Worm (Caenorhabditis elegans) whole organism, young adult: ENCODE data around the gene pqn-25.
A peak's percentile ranks its signal among the peaks of the same experiment; 100 is the strongest.

Experiments used
- B0035.1 ChIP-seq: sonication (generic microtip); optimal IDR thresholded peaks from 2 replicates; lab custom pipeline; 2016; ENCODE audit warnings: missing genetic modification characterization, mild to moderate bottlenecking, missing compliant biosample characterization, missing genotype, missing genetic modification reagents
- B0336.3 ChIP-seq: fragments of 200-800 bp; sonication (Bioruptor generic); IDR thresholded peaks from 2 replicates; pipeline ENCODE4 v1.3.6; 2022; ENCODE audit warnings: missing genetic modification characterization, missing compliant biosample characterization
- F23B12.7 ChIP-seq: sonication (generic microtip); optimal IDR thresholded peaks from 2 replicates; lab custom pipeline; 2017; ENCODE audit warnings: missing genetic modification characterization, mild to moderate bottlenecking, missing compliant biosample characterization, antibody characterized with exemption, moderate library complexity; ENCODE audit not compliant: insufficient read depth
- F37B4.10 ChIP-seq: fragments of 200-800 bp; sonication (Bioruptor generic); IDR thresholded peaks from 2 replicates; pipeline ENCODE4 v1.3.6; 2022; ENCODE audit warnings: missing genetic modification characterization, missing compliant biosample characterization
- T26A5.8 ChIP-seq: sonication (generic microtip); optimal IDR thresholded peaks from 2 replicates; lab custom pipeline; 2016; ENCODE audit warnings: missing genetic modification characterization, missing compliant biosample characterization
- Y53G8AR.9 ChIP-seq: fragments of 200-800 bp; sonication (Bioruptor generic); conservative IDR thresholded peaks from 2 replicates; pipeline ENCODE4 v1.3.6; 2022; ENCODE audit warnings: missing genetic modification reagents, missing genetic modification characterization, missing compliant biosample characterization
- Y56A3A.18 ChIP-seq: fragments of 200-800 bp; sonication (Bioruptor generic); IDR thresholded peaks from 2 replicates; pipeline ENCODE4 v1.3.6; 2022; ENCODE audit warnings: missing genetic modification reagents, missing genetic modification characterization, missing compliant biosample characterization
- athp-1 ChIP-seq: sonication (generic microtip); optimal IDR thresholded peaks from 2 replicates; lab custom pipeline; 2017; ENCODE audit warnings: mild to moderate bottlenecking, missing genetic modification characterization, missing compliant biosample characterization
- ccch-3 ChIP-seq: fragments of 200-800 bp; sonication (Bioruptor generic); optimal IDR thresholded peaks from 2 replicates; lab custom pipeline; 2018; ENCODE audit warnings: mild to moderate bottlenecking, missing genetic modification characterization, missing compliant biosample characterization
- cebp-1 ChIP-seq, 2 experiments: fragments of 200-800 bp in 1 of 2; sonication (Bioruptor generic) in 1 of 2; sonication (generic microtip) in 1 of 2; IDR thresholded peaks in 1 of 2; optimal IDR thresholded peaks in 1 of 2; 2 replicates each; pipeline versions ENCODE4 v1.3.6 to Lab custom; 2017 to 2022; ENCODE audit warnings: missing compliant biosample characterization in 2 of 2, missing genetic modification characterization in 2 of 2, mild to moderate bottlenecking in 1 of 2, missing genetic modification reagents in 1 of 2, moderate library complexity in 1 of 2
- dpff-1 ChIP-seq: sonication (generic microtip); optimal IDR thresholded peaks from 2 replicates; lab custom pipeline; 2017; ENCODE audit warnings: mild to moderate bottlenecking, missing genetic modification characterization, missing compliant biosample characterization
- dpl-1 ChIP-seq: fragments of 150-350 bp; optimal IDR thresholded peaks from 2 replicates; lab custom pipeline; 2014; ENCODE audit warnings: missing biosample characterization, missing genetic modification reagents, missing genetic modification characterization
- egl-18 ChIP-seq: fragments of 200-800 bp; sonication (Bioruptor generic); IDR thresholded peaks from 2 replicates; pipeline ENCODE4 v1.3.6; 2022; ENCODE audit warnings: missing genetic modification reagents, missing genetic modification characterization, missing compliant biosample characterization
- egl-44 ChIP-seq: fragments of 200-800 bp; sonication (Bioruptor generic); IDR thresholded peaks from 2 replicates; pipeline ENCODE4 v1.3.6; 2022; ENCODE audit warnings: missing genetic modification reagents, missing genetic modification characterization, missing compliant biosample characterization
- him-1 ChIP-seq: sonication (generic microtip); optimal IDR thresholded peaks from 2 replicates; lab custom pipeline; 2016; ENCODE audit warnings: missing genotype, missing genetic modification reagents, missing genetic modification characterization, missing compliant biosample characterization
- hlh-26 ChIP-seq: fragments of 200-800 bp; sonication (Bioruptor generic); conservative IDR thresholded peaks from 2 replicates; pipeline ENCODE4 v1.3.6; 2022; ENCODE audit warnings: missing genetic modification reagents, missing genetic modification characterization, missing compliant biosample characterization
- hrde-1 ChIP-seq: sonication (generic microtip); optimal IDR thresholded peaks from 2 replicates; lab custom pipeline; 2016; ENCODE audit warnings: missing genetic modification characterization, mild to moderate bottlenecking, missing compliant biosample characterization, moderate library complexity, missing genotype, missing genetic modification reagents, borderline replicate concordance
- lin-35 ChIP-seq, 3 experiments: fragments of 150-350 bp in 2 of 3; sonication (generic microtip) in 1 of 3; optimal IDR thresholded peaks; 2 replicates each; lab custom pipeline; 2014 to 2018; ENCODE audit warnings: missing biosample characterization in 3 of 3, missing genetic modification characterization in 3 of 3, missing genetic modification reagents in 3 of 3
- lin-40 ChIP-seq: sonication (generic microtip); optimal IDR thresholded peaks from 2 replicates; lab custom pipeline; 2016; ENCODE audit warnings: missing genetic modification characterization, mild to moderate bottlenecking, missing compliant biosample characterization, missing genotype, missing genetic modification reagents
- madf-3 ChIP-seq: fragments of 200-800 bp; sonication (Bioruptor generic); IDR thresholded peaks from 2 replicates; pipeline ENCODE4 v1.3.6; 2022; ENCODE audit warnings: missing genetic modification reagents, missing genetic modification characterization, missing compliant biosample characterization
- nfya-1 ChIP-seq: sonication (generic microtip); optimal IDR thresholded peaks from 2 replicates; lab custom pipeline; 2017; ENCODE audit warnings: antibody characterized with exemption, missing compliant biosample characterization, missing genetic modification characterization, borderline replicate concordance; ENCODE audit not compliant: insufficient read depth
- nfyb-1 ChIP-seq: fragments of 200-800 bp; sonication (Bioruptor generic); IDR thresholded peaks from 2 replicates; pipeline ENCODE4 v1.3.6; 2022; ENCODE audit warnings: missing genetic modification reagents, missing genetic modification characterization, missing compliant biosample characterization
- nhr-80 ChIP-seq: sonication (generic microtip); optimal IDR thresholded peaks from 2 replicates; lab custom pipeline; 2016; ENCODE audit warnings: missing genetic modification characterization, missing compliant biosample characterization
- nhr-90 ChIP-seq: sonication (generic microtip); optimal IDR thresholded peaks from 2 replicates; lab custom pipeline; 2016; ENCODE audit warnings: missing genotype, mild to moderate bottlenecking, missing genetic modification characterization, missing compliant biosample characterization
- rcor-1 ChIP-seq: fragments of 200-800 bp; sonication (Bioruptor generic); IDR thresholded peaks from 2 replicates; pipeline ENCODE4 v1.3.6; 2022; ENCODE audit warnings: missing genetic modification reagents, missing genetic modification characterization, missing compliant biosample characterization
- rec-8 ChIP-seq, 2 experiments: sonication (generic microtip); optimal IDR thresholded peaks; 2 replicates each; lab custom pipeline; 2016; ENCODE audit warnings: mild to moderate bottlenecking in 2 of 2, missing genetic modification characterization in 2 of 2, missing genetic modification reagents in 2 of 2, missing genotype in 2 of 2, missing biosample characterization in 1 of 2, missing compliant biosample characterization in 1 of 2, moderate library complexity in 1 of 2
- rpc-1 ChIP-seq, 2 experiments: fragments of 150-350 bp in 1 of 2; sonication (generic microtip) in 1 of 2; optimal IDR thresholded peaks; 2 replicates each; lab custom pipeline; 2014 to 2018; ENCODE audit warnings: missing biosample characterization in 1 of 2, missing genetic modification characterization in 1 of 2, missing genetic modification reagents in 1 of 2, missing genotype in 1 of 2
- snpc-1.3 ChIP-seq: sonication (generic microtip); optimal IDR thresholded peaks from 2 replicates; lab custom pipeline; 2017; ENCODE audit warnings: missing genetic modification characterization, mild to moderate bottlenecking, missing compliant biosample characterization, antibody characterized with exemption, moderate library complexity, missing genotype, missing genetic modification reagents; ENCODE audit not compliant: insufficient read depth
- tbx-9 ChIP-seq: sonication (generic microtip); optimal IDR thresholded peaks from 2 replicates; lab custom pipeline; 2016; ENCODE audit warnings: borderline replicate concordance, missing genetic modification characterization, inconsistent platforms, missing compliant biosample characterization
- unc-130 ChIP-seq: sonication (generic microtip); optimal IDR thresholded peaks from 2 replicates; lab custom pipeline; 2016; ENCODE audit warnings: missing genetic modification reagents, missing genetic modification characterization, missing compliant biosample characterization
- zfh-2 ChIP-seq: fragments of 200-800 bp; sonication (Bioruptor generic); conservative IDR thresholded peaks from 2 replicates; pipeline ENCODE4 v1.3.6; 2022; ENCODE audit warnings: missing genetic modification reagents, missing genetic modification characterization, missing compliant biosample characterization
- ztf-22 ChIP-seq: fragments of 200-800 bp; sonication (Bioruptor generic); optimal IDR thresholded peaks from 2 replicates; lab custom pipeline; 2018; ENCODE audit warnings: mild to moderate bottlenecking, missing genetic modification characterization, moderate library complexity, missing compliant biosample characterization
- ztf-28 ChIP-seq: fragments of 200-800 bp; sonication (Bioruptor generic); IDR thresholded peaks from 2 replicates; pipeline ENCODE4 v1.3.6; 2022; ENCODE audit warnings: missing genetic modification reagents, missing genetic modification characterization, missing compliant biosample characterization
- ztf-3 ChIP-seq: fragments of 200-800 bp; sonication (Bioruptor generic); optimal IDR thresholded peaks from 2 replicates; lab custom pipeline; 2018; ENCODE audit warnings: mild to moderate bottlenecking, missing genetic modification characterization, missing compliant biosample characterization

pqn-25 gene

DNA sequence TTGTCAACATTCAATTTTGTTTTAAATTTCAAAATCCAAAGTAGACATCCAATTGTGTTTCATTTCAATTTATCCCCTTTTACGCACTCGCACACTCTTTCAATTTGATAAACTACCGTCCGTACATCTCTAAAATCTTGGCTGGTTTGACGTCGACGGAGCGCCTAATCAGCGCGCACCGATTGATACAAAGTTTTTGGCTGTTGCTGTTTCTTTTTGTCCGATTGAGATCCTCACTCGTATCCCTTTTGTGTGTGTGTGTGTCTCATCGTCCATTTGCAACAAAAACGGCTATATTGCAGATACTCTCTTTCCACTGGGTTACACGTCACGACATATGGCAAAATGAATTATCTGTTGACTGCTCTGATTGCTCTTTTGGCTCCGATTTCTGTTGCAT lies 38.2 kb downstream of the pqn-25 start, which contains the start of gene lon-1:
Gene lon-1, plus strand, starts transcription at position 301 of the 400 bp plus-strand sequence.
- no peak for TF ChIP-seq B0336.3 (GFP tag; lab: Robert Waterston, UW)
- TF ChIP-seq nhr-80 = no peak
- no peak for TF ChIP-seq him-1
- TF ChIP-seq T26A5.8 = no peak
- no peak for TF ChIP-seq cebp-1 (GFP tag; IDR thresholded peaks at IDR 0.05; lab: Robert Waterston, UW)
- TF ChIP-seq cebp-1 (tag; optimal IDR thresholded peaks at IDR 0.05; lab: Kevin White, UChicago) = no peak
- TF ChIP-seq hrde-1 = no peak
- TF ChIP-seq tbx-9 (tag; lab: Kevin White, UChicago) = no peak
- no peak for TF ChIP-seq madf-3 (GFP tag; lab: Robert Waterston, UW)
- no peak for TF ChIP-seq unc-130 (GFP tag; lab: Kevin White, UChicago)
- TF ChIP-seq nhr-90 (tag; lab: Kevin White, UChicago) = no peak
- no peak for TF ChIP-seq egl-18 (GFP tag; lab: Robert Waterston, UW)
- TF ChIP-seq F23B12.7 (tag; lab: Kevin White, UChicago) = no peak
- TF ChIP-seq dpff-1 = no peak
- no peak for TF ChIP-seq nfya-1 (tag; lab: Kevin White, UChicago)
- no peak for TF ChIP-seq ccch-3 (GFP tag; lab: Kevin White, UChicago)
- no peak for TF ChIP-seq ztf-28 (GFP tag; lab: Robert Waterston, UW)
- TF ChIP-seq hlh-26 (GFP tag; lab: Robert Waterston, UW) = no peak

DNA sequence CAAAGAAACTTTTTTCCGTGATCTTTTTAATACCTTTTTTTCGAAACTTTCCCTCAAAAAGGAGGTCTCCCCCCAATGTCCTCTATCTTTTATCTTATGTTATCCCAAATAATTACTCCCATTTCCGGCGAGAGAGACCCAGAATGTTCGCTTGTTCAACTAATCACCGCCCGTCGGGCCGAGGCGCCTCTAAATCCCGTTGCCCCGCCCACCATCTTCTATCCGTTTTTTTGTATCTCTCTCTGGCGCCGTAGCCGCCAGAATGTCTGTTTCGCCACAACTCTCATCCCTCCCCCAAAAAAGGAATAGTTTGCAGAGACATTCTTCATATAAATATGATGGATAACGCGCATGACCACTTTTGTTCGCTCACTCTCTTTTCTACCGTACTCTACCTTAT lies 39.7 kb downstream of the pqn-25 start:
- no peak for TF ChIP-seq rec-8 (tag; optimal IDR thresholded peaks at IDR 0.05; lab: Kevin White, UChicago)
- TF ChIP-seq ztf-22 (GFP tag; lab: Kevin White, UChicago) = no peak
- TF ChIP-seq zfh-2 (GFP tag; lab: Robert Waterston, UW) = 0 out of 2 replicates have a peak, but pooled peaks have one; percentile 18
- TF ChIP-seq, all 124 proteins: peak for 1

DNA sequence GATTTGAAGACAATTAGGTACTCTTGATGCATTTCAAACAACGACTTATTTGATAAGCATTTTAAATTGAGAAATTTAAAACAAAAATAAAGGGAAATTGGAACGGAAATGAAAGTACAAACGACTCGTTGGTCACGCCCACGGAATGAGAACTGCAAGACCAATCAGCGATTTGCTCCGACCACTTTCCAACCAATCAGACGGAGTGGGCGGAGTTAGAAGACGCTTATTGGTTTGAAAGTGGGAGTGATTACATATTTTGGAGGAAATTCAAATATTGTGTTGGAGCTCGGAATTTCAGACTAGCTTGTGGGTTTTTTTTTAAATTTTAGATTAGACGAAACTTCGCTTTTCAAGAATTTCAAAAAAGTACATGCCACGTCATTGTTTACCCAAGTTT lies 43.3 kb downstream of the pqn-25 start:
- TF ChIP-seq egl-44 (GFP tag; lab: Robert Waterston, UW) (no peak), nfyb-1 (GFP tag; lab: Robert Waterston, UW) (peak; percentile 72; the same call in 1 of the 2 replicates), Y56A3A.18 (no peak), hlh-26 (GFP tag; lab: Robert Waterston, UW) (no peak), F37B4.10 (GFP tag; lab: Robert Waterston, UW) (no peak)
- TF ChIP-seq, all 124 proteins: peak for 1

DNA sequence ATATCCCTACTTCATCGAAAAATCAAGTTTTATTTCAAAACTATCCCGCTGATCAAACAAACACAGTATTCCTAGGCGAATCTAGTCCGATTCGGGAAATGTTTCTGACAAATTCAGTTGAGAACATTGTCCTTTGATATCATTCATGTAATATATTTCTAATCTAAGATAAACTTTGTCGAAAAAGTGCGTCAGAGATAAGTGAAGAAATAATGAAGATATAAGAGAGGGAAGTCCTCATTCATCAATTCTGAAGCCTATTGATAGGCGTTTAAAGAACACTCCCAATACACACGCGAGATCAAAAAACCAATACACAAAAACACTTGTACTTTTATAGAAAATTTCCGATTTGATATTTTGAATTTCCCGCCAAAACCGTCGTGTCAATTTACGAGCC lies 47.6 kb downstream of the pqn-25 start:
- TF ChIP-seq Y56A3A.18 (no peak), Y53G8AR.9 (no peak), lin-40 (no peak), dpl-1 (GFP tag; lab: Kevin White, UChicago) (no peak), lin-35 (GFP tag; optimal IDR thresholded peaks at IDR 0.05; lab: Kevin White, UChicago) (no peak), snpc-1.3 (tag; lab: Kevin White, UChicago) (no peak), rcor-1 (GFP tag; lab: Robert Waterston, UW) (no peak), ztf-3 (no peak), athp-1 (no peak), tbx-9 (tag; lab: Kevin White, UChicago) (no peak), rpc-1 (optimal IDR thresholded peaks at IDR 0.05; lab: Kevin White, UChicago) (no peak), rpc-1 (tag; optimal IDR thresholded peaks at IDR 0.05; lab: Kevin White, UChicago) (no peak), B0035.1 (tag; lab: Kevin White, UChicago) (no peak), zfh-2 (GFP tag; lab: Robert Waterston, UW) (no peak)
- TF ChIP-seq, all 124 proteins: peak for 0
